Fruit fly (Drosophila melanogaster): ENCODE measurements around the gene intr.

DNA sequence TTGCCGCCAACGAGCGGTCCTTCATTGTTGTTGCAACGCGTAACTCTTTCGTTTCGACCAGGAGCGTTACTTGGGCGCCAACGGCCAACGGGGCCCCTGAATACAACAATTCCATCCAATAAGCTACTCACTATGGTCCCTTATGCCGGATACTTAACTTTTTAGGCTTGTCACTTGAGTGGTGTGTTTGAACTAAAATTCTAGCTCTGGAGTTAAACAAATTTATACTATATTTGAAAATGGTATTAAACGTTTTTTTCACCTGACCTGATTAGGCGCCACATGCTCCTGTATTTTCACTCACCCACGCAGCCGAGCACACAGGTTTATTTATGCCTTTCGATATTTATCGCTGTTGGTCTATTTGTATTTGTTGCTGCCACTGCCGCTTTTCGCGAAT, 14.8 kb downstream of the intr start:
- TF ChIP-seq CG8478 (optimal IDR thresholded peaks at IDR 0.05) (no peak), CTCF (optimal IDR thresholded peaks at IDR 0.05) (no peak)
